Fruit fly (Drosophila melanogaster) whole organism, wandering third instar larva: ENCODE measurements around the gene CG31415.

ENCODE experiments used
- CG32264 ChIP-seq: fragments of 200-800 bp; sonication (Bioruptor generic); optimal IDR thresholded peaks from 2 replicates; lab custom pipeline; 2016; ENCODE audit warnings: missing biosample characterization, missing genetic modification characterization
- CG9705 ChIP-seq: fragments of 200-800 bp; sonication (Bioruptor generic); optimal IDR thresholded peaks from 2 replicates; lab custom pipeline; 2018; ENCODE audit warnings: missing biosample characterization, mild to moderate bottlenecking, missing genetic modification characterization
- CrebA ChIP-seq: fragments of 200-800 bp; sonication (Bioruptor generic); optimal IDR thresholded peaks from 2 replicates; lab custom pipeline; 2016; ENCODE audit warnings: missing biosample characterization, mild to moderate bottlenecking, missing genetic modification characterization, borderline replicate concordance
- Dfd ChIP-seq: fragments of >200 bp; optimal IDR thresholded peaks from 2 replicates; lab custom pipeline; 2017; ENCODE audit warnings: missing biosample characterization, missing genetic modification characterization
- Dif ChIP-seq: fragments of 200-275, 200-300 bp; sonication (Bioruptor generic); optimal IDR thresholded peaks from 2 replicates; lab custom pipeline; 2018; ENCODE audit warnings: missing biosample characterization, missing genetic modification characterization; ENCODE audit not compliant: partially characterized antibody
- GATAd ChIP-seq: sonication (Bioruptor generic); optimal IDR thresholded peaks from 2 replicates; lab custom pipeline; 2016; ENCODE audit warnings: missing biosample characterization, missing genetic modification characterization
- HLH106 ChIP-seq: fragments of 200-800 bp; optimal IDR thresholded peaks from 3 replicates; lab custom pipeline; 2019; ENCODE audit warnings: missing biosample characterization, mild to moderate bottlenecking, missing genetic modification characterization, moderate library complexity
- Hnf4 ChIP-seq: fragments of 200-800 bp; sonication (Bioruptor generic); optimal IDR thresholded peaks from 2 replicates; lab custom pipeline; 2016; ENCODE audit warnings: missing biosample characterization, mild to moderate bottlenecking, missing genetic modification characterization
- Hr78 ChIP-seq: fragments of >200 bp; optimal IDR thresholded peaks from 2 replicates; lab custom pipeline; 2017; ENCODE audit warnings: missing biosample characterization, missing genetic modification characterization
- Hr83 ChIP-seq: fragments of 200-300 bp; sonication (Bioruptor generic); optimal IDR thresholded peaks from 2 replicates; lab custom pipeline; 2016; ENCODE audit warnings: missing biosample characterization, mild to moderate bottlenecking, missing genetic modification characterization, moderate library complexity; ENCODE audit not compliant: poor library complexity, severe bottlenecking
- Jra ChIP-seq: sonication (Bioruptor generic); optimal IDR thresholded peaks from 2 replicates; lab custom pipeline; 2016; ENCODE audit warnings: missing biosample characterization, missing genetic modification characterization
- Mio ChIP-seq: sonication (Bioruptor generic); optimal IDR thresholded peaks from 2 replicates; lab custom pipeline; 2016; ENCODE audit warnings: missing biosample characterization, missing genetic modification characterization
- Myc ChIP-seq: fragments of >200 bp; optimal IDR thresholded peaks from 2 replicates; lab custom pipeline; 2017
- N ChIP-seq: fragments of >200 bp; optimal IDR thresholded peaks from 2 replicates; lab custom pipeline; 2018; ENCODE audit warnings: missing biosample characterization, missing external identifiers, missing genetic modification characterization
- OdsH ChIP-seq: fragments of 200-800 bp; sonication (Bioruptor generic); optimal IDR thresholded peaks from 2 replicates; lab custom pipeline; 2016; ENCODE audit warnings: missing biosample characterization, mild to moderate bottlenecking, missing genetic modification characterization
- Rel ChIP-seq, 2 experiments: fragments of 200-800 bp; sonication (Bioruptor generic) in 1 of 2; optimal IDR thresholded peaks; 2 replicates in 1 of 2; 3 replicates in 1 of 2; lab custom pipeline; 2016 to 2019; ENCODE audit warnings: mild to moderate bottlenecking in 2 of 2, missing biosample characterization in 2 of 2, missing genetic modification characterization in 2 of 2, moderate library complexity in 1 of 2
- Sp1 ChIP-seq: fragments of 200-800 bp; sonication (Bioruptor generic); optimal IDR thresholded peaks from 3 replicates; lab custom pipeline; 2019; ENCODE audit warnings: missing biosample characterization, mild to moderate bottlenecking, missing genetic modification characterization, moderate library complexity
- br ChIP-seq: fragments of 200-800 bp; sonication (Bioruptor generic); optimal IDR thresholded peaks from 2 replicates; lab custom pipeline; 2016; ENCODE audit warnings: missing biosample characterization, missing genetic modification characterization
- brk ChIP-seq: fragments of 200-800 bp; sonication (Bioruptor generic); optimal IDR thresholded peaks from 2 replicates; lab custom pipeline; 2016; ENCODE audit warnings: missing biosample characterization, mild to moderate bottlenecking, missing genetic modification characterization
- dl ChIP-seq, 2 experiments: fragments of 175-275, 200-275 bp in 1 of 2; fragments of 200-275 bp in 1 of 2; sonication (Bioruptor generic); optimal IDR thresholded peaks; lab custom pipeline; 2018; ENCODE audit warnings: mild to moderate bottlenecking in 2 of 2, missing biosample characterization in 2 of 2, missing genetic modification characterization in 2 of 2, moderate library complexity in 2 of 2; ENCODE audit not compliant: partially characterized antibody in 2 of 2, insufficient read depth in 1 of 2
- dmrt93B ChIP-seq: fragments of 200-800 bp; sonication (Bioruptor generic); optimal IDR thresholded peaks from 2 replicates; lab custom pipeline; 2018; ENCODE audit warnings: missing biosample characterization, mild to moderate bottlenecking, missing genetic modification characterization
- dsf ChIP-seq: sonication (Bioruptor generic); optimal IDR thresholded peaks from 2 replicates; lab custom pipeline; 2016; ENCODE audit warnings: missing biosample characterization, missing genetic modification characterization, borderline replicate concordance
- ey ChIP-seq: fragments of 200-800 bp; sonication (Bioruptor generic); optimal IDR thresholded peaks from 2 replicates; lab custom pipeline; 2016; ENCODE audit warnings: missing biosample characterization, missing genetic modification characterization
- foxo ChIP-seq, 2 experiments: fragments of 200-800 bp; sonication (Bioruptor generic); optimal IDR thresholded peaks; 2 replicates in 1 of 2; 3 replicates in 1 of 2; lab custom pipeline; 2016 to 2017; ENCODE audit warnings: missing biosample characterization in 2 of 2, missing genetic modification characterization in 2 of 2
- h ChIP-seq: fragments of 200-800 bp; sonication (Bioruptor generic); optimal IDR thresholded peaks from 3 replicates; lab custom pipeline; 2016; ENCODE audit warnings: missing biosample characterization, mild to moderate bottlenecking, missing genetic modification characterization
- jim ChIP-seq: fragments of 175-275, 200-325 bp; sonication (Bioruptor generic); optimal IDR thresholded peaks from 2 replicates; lab custom pipeline; 2016; ENCODE audit warnings: missing biosample characterization, mild to moderate bottlenecking, missing genetic modification characterization
- lola ChIP-seq: fragments of >200 bp; optimal IDR thresholded peaks from 2 replicates; lab custom pipeline; 2017; ENCODE audit warnings: missing biosample characterization, missing genetic modification characterization
- pan ChIP-seq: fragments of >200 bp; optimal IDR thresholded peaks from 2 replicates; lab custom pipeline; 2017
- psq ChIP-seq: fragments of 200-800 bp; sonication (Bioruptor generic); optimal IDR thresholded peaks from 3 replicates; lab custom pipeline; 2017; ENCODE audit warnings: missing biosample characterization, mild to moderate bottlenecking, missing genetic modification characterization, moderate library complexity
- rgr ChIP-seq: fragments of 200-800 bp; sonication (Bioruptor generic); optimal IDR thresholded peaks from 3 replicates; lab custom pipeline; 2016; ENCODE audit warnings: missing biosample characterization, mild to moderate bottlenecking, missing genetic modification characterization
- sage ChIP-seq: fragments of 200-800 bp; sonication (Bioruptor generic); optimal IDR thresholded peaks from 2 replicates; lab custom pipeline; 2016; ENCODE audit warnings: missing biosample characterization, mild to moderate bottlenecking, missing genetic modification characterization
- sv ChIP-seq: fragments of 200-800 bp; sonication (Bioruptor generic); optimal IDR thresholded peaks from 3 replicates; lab custom pipeline; 2016; ENCODE audit warnings: missing biosample characterization, missing genetic modification characterization
- tai ChIP-seq: sonication (Bioruptor generic); optimal IDR thresholded peaks from 2 replicates; lab custom pipeline; 2016; ENCODE audit warnings: missing biosample characterization, missing genetic modification characterization
- usp ChIP-seq: fragments of >200 bp; optimal IDR thresholded peaks from 2 replicates; lab custom pipeline; 2017; ENCODE audit warnings: missing biosample characterization, missing genetic modification characterization
- woc ChIP-seq: sonication (Bioruptor generic); optimal IDR thresholded peaks from 2 replicates; lab custom pipeline; 2016; ENCODE audit warnings: missing biosample characterization, mild to moderate bottlenecking, missing genetic modification characterization

The CG31415 gene

dm6 chr3R:9743217-9743616 is at the start of gene CG31415:
CG31415 (plus strand) TSS chr3R:9743517.
- TF ChIP-seq sv (GFP tag; lab: Kevin White, UChicago) (no peak), GATAd (GFP tag; lab: Kevin White, UChicago) (no peak), psq (GFP tag; lab: Kevin White, UChicago) (no peak), rgr (no peak), Hr83 (no peak), brk (GFP tag; lab: Kevin White, UChicago) (no peak), sage (GFP tag; lab: Kevin White, UChicago) (no peak), N (no peak), dl (GFP tag; optimal IDR thresholded peaks at IDR 0.05; lab: Kevin White, UChicago; ENCODE audit: insufficient read depth in 1 of 2, partially characterized antibody in 2 of 2) (no peak), Sp1 (GFP tag; lab: Kevin White, UChicago) (no peak), lola (GFP tag; lab: Kevin White, UChicago) (no peak), tai (GFP tag; lab: Kevin White, UChicago) (no peak), CG32264 (GFP tag; lab: Kevin White, UChicago) (no peak), Hr78 (no peak), Dfd (GFP tag; lab: Kevin White, UChicago) (no peak), CG9705 (GFP tag; lab: Kevin White, UChicago) (no peak)

dm6 chr3R:9694999-9695398 is 48.3 kb upstream of the CG31415 start:
- TF ChIP-seq Mio (GFP tag; lab: Kevin White, UChicago) (no peak), jim (no peak), Hr78 (no peak), ey (GFP tag; lab: Kevin White, UChicago) (no peak), Myc (lab: Kevin White, UChicago) (no peak), CG9705 (GFP tag; lab: Kevin White, UChicago) (no peak), dsf (GFP tag; lab: Kevin White, UChicago) (no peak), tai (GFP tag; lab: Kevin White, UChicago) (no peak), Hr83 (no peak), Sp1 (GFP tag; lab: Kevin White, UChicago) (no peak), h (GFP tag; lab: Kevin White, UChicago) (no peak), woc (GFP tag; lab: Kevin White, UChicago) (no peak), dmrt93B (no peak)

- TF ChIP-seq Rel (GFP tag; optimal IDR thresholded peaks at IDR 0.05; lab: Kevin White, UChicago) (no peak), Rel (tag; optimal IDR thresholded peaks at IDR 0.05; lab: Kevin White, UChicago) (peak; percentile 96), Hr78 (no peak), pan (no peak), brk (GFP tag; lab: Kevin White, UChicago) (no peak), dl (GFP tag; optimal IDR thresholded peaks at IDR 0.05; lab: Kevin White, UChicago; ENCODE audit: insufficient read depth in 1 of 2, partially characterized antibody in 2 of 2) (no peak)
Observed at dm6 chr3R:9700513-9700912, 42.8 kb upstream of the CG31415 start.

dm6 chr3R:9701148-9701703 is 42.1 kb upstream of the CG31415 start:
- TF ChIP-seq dmrt93B (peak; percentile 3), Dif (GFP tag; lab: Kevin White, UChicago) (no peak), woc (GFP tag; lab: Kevin White, UChicago) (no peak), CrebA (GFP tag; lab: Kevin White, UChicago) (no peak), rgr (peak; percentile 62), OdsH (GFP tag; lab: Kevin White, UChicago) (peak; percentile 56), jim (no peak), CG9705 (GFP tag; lab: Kevin White, UChicago) (no peak), N (no peak), Rel (GFP tag; optimal IDR thresholded peaks at IDR 0.05; lab: Kevin White, UChicago) (no peak), Rel (tag; optimal IDR thresholded peaks at IDR 0.05; lab: Kevin White, UChicago) (no peak), Sp1 (GFP tag; lab: Kevin White, UChicago) (peak; percentile 5), h (GFP tag; lab: Kevin White, UChicago) (peak; percentile 42), br (GFP tag; lab: Kevin White, UChicago) (no peak), Hr83 (peak; percentile 23), Mio (GFP tag; lab: Kevin White, UChicago) (no peak), tai (GFP tag; lab: Kevin White, UChicago) (no peak), sv (GFP tag; lab: Kevin White, UChicago) (no peak), HLH106 (peak; percentile 22), Hnf4 (GFP tag; lab: Kevin White, UChicago) (no peak), foxo (GFP tag; optimal IDR thresholded peaks at IDR 0.05; lab: Kevin White, UChicago) (peak in 1 of 2 experiments; percentile 7), dl (GFP tag; optimal IDR thresholded peaks at IDR 0.05; lab: Kevin White, UChicago; ENCODE audit: insufficient read depth in 1 of 2, partially characterized antibody in 2 of 2) (no peak), Dfd (GFP tag; lab: Kevin White, UChicago) (no peak), Jra (GFP tag; lab: Kevin White, UChicago) (peak; percentile 1), GATAd (GFP tag; lab: Kevin White, UChicago) (no peak), usp (GFP tag; lab: Kevin White, UChicago) (no peak), ey (GFP tag; lab: Kevin White, UChicago) (no peak)
